Worm (Caenorhabditis elegans): Measurements from ENCODE around the gene srh-243.

DNA sequence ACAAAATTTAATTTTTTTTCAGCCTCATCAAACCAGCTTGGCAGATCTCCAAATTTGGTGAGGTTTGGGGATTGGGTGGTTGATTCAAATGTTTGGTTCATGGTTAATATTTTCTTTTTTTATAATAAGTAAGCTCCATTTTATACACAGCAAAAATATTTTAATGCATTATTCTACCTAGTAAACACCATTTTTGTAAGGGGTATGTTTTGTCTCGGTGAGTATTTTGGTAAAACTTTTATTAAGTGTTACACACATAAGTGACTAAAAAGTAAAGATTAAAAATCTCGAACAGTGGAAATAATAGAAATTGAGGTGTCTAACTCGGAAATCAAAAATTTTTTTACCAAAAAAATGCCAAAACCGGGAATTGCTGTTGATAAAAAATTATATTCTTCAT is 18.5 kb downstream of the srh-243 start, which contains the start of gene srw-4:
- no peak for TF ChIP-seq ztf-23 (GFP tag; IDR thresholded peaks at IDR 0.05)
- no peak for TF ChIP-seq T22C8.4 (GFP tag; IDR thresholded peaks at IDR 0.05)
